Worm (Caenorhabditis elegans): ENCODE results near the gene snf-12.

ce11 chrX:8995527-8995946 lies 33.7 kb upstream of the snf-12 start:
- TF ChIP-seq ztf-29 (GFP tag; IDR thresholded peaks at IDR 0.05), result no peak
- no peak for TF ChIP-seq ref-1 (GFP tag; conservative IDR thresholded peaks at IDR 0.05)
- no peak for TF ChIP-seq med-1 (GFP tag; optimal IDR thresholded peaks at IDR 0.05; ENCODE audit: insufficient read depth)
- no peak for TF ChIP-seq tab-1 (GFP tag; IDR thresholded peaks at IDR 0.05)
- 0 out of 2 replicates have a peak, but pooled peaks have one; percentile 52 for TF ChIP-seq ztf-23 (GFP tag; IDR thresholded peaks at IDR 0.05)
- 0 out of 2 replicates have a peak, but pooled peaks have one; percentile 35 for TF ChIP-seq flt-1 (GFP tag; IDR thresholded peaks at IDR 0.05)
- no peak for TF ChIP-seq klf-2 (GFP tag; conservative IDR thresholded peaks at IDR 0.05)
